Fruit fly (Drosophila melanogaster): ENCODE results near the gene Ance.

Gene Ance

dm6 chr2L:13904331-13904911 lies 1.0 kb upstream of the Ance start, which contains the start of gene Smg5 (continued):
- TF ChIP-seq TFAM (GFP tag; optimal IDR thresholded peaks at IDR 0.05) (peak; percentile 29), Blimp-1 (GFP tag; optimal IDR thresholded peaks at IDR 0.05) (peak; percentile 95), bowl (GFP tag; IDR thresholded peaks at IDR 0.05) (peak; percentile 82), dimm (GFP tag; IDR thresholded peaks at IDR 0.05) (peak; percentile 86), CG14050 (GFP tag; IDR thresholded peaks at IDR 0.05) (peak; percentile 94), HmgZ (tag; optimal IDR thresholded peaks at IDR 0.05) (peak; percentile 95), Usf (GFP tag; optimal IDR thresholded peaks at IDR 0.05) (peak; percentile 79), kay (GFP tag; optimal IDR thresholded peaks at IDR 0.05) (peak; percentile 82), CG12219 (GFP tag; optimal IDR thresholded peaks at IDR 0.05) (peak; percentile 82), CG8359 (GFP tag; optimal IDR thresholded peaks at IDR 0.05; ENCODE audit: borderline replicate concordance) (no peak), bsh (GFP tag; optimal IDR thresholded peaks at IDR 0.05) (peak in 1 of 2 experiments; percentile 91), ind (GFP tag; optimal IDR thresholded peaks at IDR 0.05) (peak; percentile 93), Chrac-16 (GFP tag; optimal IDR thresholded peaks at IDR 0.05) (peak; percentile 92), Xrp1 (GFP tag; IDR thresholded peaks at IDR 0.05) (peak; percentile 98), tx (GFP tag; optimal IDR thresholded peaks at IDR 0.05) (peak; percentile 95), Sry-β (GFP tag; optimal IDR thresholded peaks at IDR 0.05) (peak; percentile 36), HLH3B (GFP tag; IDR thresholded peaks at IDR 0.05) (peak; percentile 97), E2f2 (GFP tag; IDR thresholded peaks at IDR 0.05) (peak; percentile 98), B-H2 (GFP tag; optimal IDR thresholded peaks at IDR 0.05) (peak; percentile 91), CG10274 (GFP tag; optimal IDR thresholded peaks at IDR 0.05) (peak; percentile 74), dmrt11E (tag; optimal IDR thresholded peaks at IDR 0.05) (peak; percentile 98), CG8089 (GFP tag; optimal IDR thresholded peaks at IDR 0.05) (peak; percentile 96), CG13624 (GFP tag; optimal IDR thresholded peaks at IDR 0.05) (peak; percentile 96), Opbp (GFP tag; IDR thresholded peaks at IDR 0.05; ENCODE audit: partially characterized antibody) (peak; percentile 97), Med (GFP tag) (peak; percentile 99), Ravus (GFP tag; IDR thresholded peaks at IDR 0.05) (peak; percentile 67), zen2 (GFP tag; IDR thresholded peaks at IDR 0.05; ENCODE audit: partially characterized antibody) (peak; percentile 71; the same call in 2 of the 3 replicates), shn (GFP tag; optimal IDR thresholded peaks at IDR 0.05) (peak; percentile 99), HLH54F (GFP tag; optimal IDR thresholded peaks at IDR 0.05) (peak; percentile 99), CG7556 (GFP tag; optimal IDR thresholded peaks at IDR 0.05) (peak; percentile 79), CG3847 (GFP tag; IDR thresholded peaks at IDR 0.05) (peak; percentile 99), Atf6 (GFP tag; IDR thresholded peaks at IDR 0.05) (peak; percentile 96), lov (optimal IDR thresholded peaks at IDR 0.05) (no peak), lov (GFP tag; IDR thresholded peaks at IDR 0.05) (peak; percentile 96), D19B (GFP tag; optimal IDR thresholded peaks at IDR 0.05) (no peak), BtbVII (GFP tag; optimal IDR thresholded peaks at IDR 0.05) (no peak), CG4424 (GFP tag; optimal IDR thresholded peaks at IDR 0.05) (peak; percentile 92), CG18599 (GFP tag; optimal IDR thresholded peaks at IDR 0.05) (peak; percentile 74), CG14441 (GFP tag; IDR thresholded peaks at IDR 0.05) (peak; percentile 95), ham (GFP tag; IDR thresholded peaks at IDR 0.05) (peak; percentile 60; the same call in 1 of the 2 replicates), CG30431 (GFP tag; optimal IDR thresholded peaks at IDR 0.05) (peak; percentile 89), CG31224 (GFP tag; IDR thresholded peaks at IDR 0.05) (peak; percentile 88), Nf-YC (tag; optimal IDR thresholded peaks at IDR 0.05) (peak; percentile 72), inv (GFP tag; IDR thresholded peaks at IDR 0.05; ENCODE audit: partially characterized antibody) (peak; percentile 96), ro (GFP tag; IDR thresholded peaks at IDR 0.05) (peak; percentile 84), CrebB (tag; optimal IDR thresholded peaks at IDR 0.05) (peak; percentile 51), trem (tag; optimal IDR thresholded peaks at IDR 0.05) (peak; percentile 78), sima (GFP tag; optimal IDR thresholded peaks at IDR 0.05) (peak; percentile 85), CG2120 (GFP tag; optimal IDR thresholded peaks at IDR 0.05) (peak; percentile 98), CG7928 (GFP tag; optimal IDR thresholded peaks at IDR 0.05) (peak; percentile 62)

All from whole organism, embryonic.